Fruit fly (Drosophila melanogaster): ENCODE data around the gene GstO1.

DNA sequence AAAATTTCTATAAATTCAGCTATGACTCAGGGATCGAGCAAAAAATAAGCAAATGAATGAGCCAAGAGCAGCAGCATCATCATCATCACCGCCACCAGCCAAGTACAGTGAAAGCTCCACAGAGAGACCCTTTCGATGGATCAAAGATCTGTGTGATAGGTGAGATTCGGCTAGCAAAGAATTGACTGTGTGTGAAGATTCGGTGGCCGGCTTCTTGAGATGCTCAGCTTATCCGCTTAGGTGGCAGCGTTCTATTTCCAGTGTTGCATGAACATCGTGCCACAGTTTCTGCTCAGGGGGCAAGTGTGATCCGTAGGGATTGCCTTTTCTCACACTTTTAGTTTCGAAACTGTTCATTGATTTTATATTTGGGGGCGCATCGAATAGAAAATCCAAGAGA is 28.5 kb upstream of the GstO1 start:
- TF ChIP-seq CG17806 (tag; optimal IDR thresholded peaks at IDR 0.05), result no peak
- TF ChIP-seq CG15710 (tag; optimal IDR thresholded peaks at IDR 0.05), result no peak
- TF ChIP-seq Snoo (tag; optimal IDR thresholded peaks at IDR 0.05), result no peak
- TF ChIP-seq fd96Ca (GFP tag; IDR thresholded peaks at IDR 0.05), result no peak
- TF ChIP-seq CG8301 (tag; optimal IDR thresholded peaks at IDR 0.05), result no peak
- TF ChIP-seq Pif1A (GFP tag; optimal IDR thresholded peaks at IDR 0.05), result no peak
- TF ChIP-seq CG13204 (GFP tag; optimal IDR thresholded peaks at IDR 0.05), result no peak
- TF ChIP-seq CG32121 (GFP tag; IDR thresholded peaks at IDR 0.05), result peak; percentile 47; the same call in 1 of the 2 replicates
- no peak for TF ChIP-seq EcR (GFP tag; optimal IDR thresholded peaks at IDR 0.05)
- no peak for TF ChIP-seq CG10348 (GFP tag; IDR thresholded peaks at IDR 0.05)
- no peak for TF ChIP-seq gl (tag; optimal IDR thresholded peaks at IDR 0.05)
